Worm (Caenorhabditis elegans) whole organism, young adult: ENCODE measurements around the gene srh-55.

Experiments
- aptf-3 ChIP-seq: fragments of 200-800 bp; sonication (Bioruptor generic); IDR thresholded peaks from 2 replicates; pipeline ENCODE4 v1.3.6; 2022; ENCODE audit warnings: missing genetic modification characterization, missing compliant biosample characterization
- let-526 ChIP-seq: fragments of 200-800 bp; sonication (Bioruptor generic); IDR thresholded peaks from 2 replicates; pipeline ENCODE4 v1.3.6; 2022; ENCODE audit warnings: missing genetic modification reagents, missing genetic modification characterization, missing compliant biosample characterization
- madf-6 ChIP-seq: fragments of 200-800 bp; sonication (Bioruptor generic); IDR thresholded peaks from 2 replicates; pipeline ENCODE4 v1.3.6; 2022; ENCODE audit warnings: missing genetic modification reagents, missing genetic modification characterization, missing compliant biosample characterization

ce11 chrV:15139811-15140210 is 13.6 kb upstream of the srh-55 start:
- TF ChIP-seq let-526 (GFP tag; lab: Robert Waterston, UW), result no peak
- no peak for TF ChIP-seq madf-6 (GFP tag; lab: Robert Waterston, UW)
- TF ChIP-seq aptf-3 (GFP tag; lab: Robert Waterston, UW), result no peak
